Worm (Caenorhabditis elegans): ENCODE results near the gene str-180.

DNA sequence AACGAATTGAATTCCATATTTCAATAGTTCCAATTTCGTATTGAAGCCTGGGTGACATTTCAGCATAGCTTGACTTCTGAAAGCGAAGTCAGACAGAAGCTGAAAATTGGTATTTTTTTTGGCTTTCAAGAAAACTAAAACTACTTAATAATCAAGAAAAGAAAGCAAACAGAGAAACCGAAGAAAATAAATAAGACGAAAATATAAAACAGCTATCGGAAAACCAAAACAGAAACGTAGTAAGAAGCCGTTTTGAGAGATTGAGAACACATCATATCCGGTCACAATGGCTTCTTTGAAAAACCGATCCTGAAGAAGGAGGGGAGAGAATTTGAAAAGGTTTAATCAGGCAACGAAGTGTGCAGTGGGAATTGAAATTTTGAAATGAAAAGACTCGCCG, 49.6 kb upstream of the str-180 start, which contains the start of gene srg-30:
- no peak for TF ChIP-seq W03F9.2 (tag; optimal IDR thresholded peaks at IDR 0.05)
- no peak for TF ChIP-seq him-1 (tag; optimal IDR thresholded peaks at IDR 0.05)

Measured in whole organism, L4/young adult.